Fruit fly (Drosophila melanogaster) whole organism, embryonic: ENCODE results near the gene CG34327.
A peak's percentile ranks its signal among the peaks of the same experiment; 100 is the strongest.

ENCODE experiments used
- Abd-B ChIP-seq: fragments of 200-800 bp; sonication (Bioruptor generic); optimal IDR thresholded peaks from 2 replicates; lab custom pipeline; 2018; ENCODE audit warnings: missing biosample characterization, mild to moderate bottlenecking, missing genetic modification characterization, moderate library complexity
- CG10147 ChIP-seq: fragments of 200-800 bp; sonication (Bioruptor generic); optimal IDR thresholded peaks from 2 replicates; lab custom pipeline; 2019; ENCODE audit warnings: missing biosample characterization, mild to moderate bottlenecking, missing genetic modification characterization, moderate library complexity
- CG11093 ChIP-seq: fragments of 200-800 bp; sonication (Bioruptor generic); IDR thresholded peaks from 3 replicates; pipeline ENCODE4 v1.3.6; 2022; ENCODE audit warnings: missing biosample characterization, missing genetic modification characterization
- CG11247 ChIP-seq: fragments of 200-800 bp; sonication (Bioruptor generic); IDR thresholded peaks from 2 replicates; pipeline ENCODE4 v1.3.6; 2022; ENCODE audit warnings: missing biosample characterization, missing genetic modification characterization
- CG12071 ChIP-seq: fragments of 200-800 bp; sonication (Bioruptor generic); optimal IDR thresholded peaks from 3 replicates; lab custom pipeline; 2018; ENCODE audit warnings: missing biosample characterization, mild to moderate bottlenecking, missing genetic modification characterization
- CG12391 ChIP-seq: fragments of 200-800 bp; sonication (Bioruptor generic); optimal IDR thresholded peaks from 3 replicates; lab custom pipeline; 2018; ENCODE audit warnings: missing biosample characterization, mild to moderate bottlenecking, missing genetic modification characterization, moderate library complexity
- CG12942 ChIP-seq: fragments of 200-800 bp; sonication (Bioruptor generic); optimal IDR thresholded peaks from 3 replicates; lab custom pipeline; 2016; ENCODE audit warnings: missing biosample characterization, missing genetic modification characterization
- CG14710 ChIP-seq: fragments of 200-800 bp; sonication (Bioruptor generic); optimal IDR thresholded peaks from 3 replicates; lab custom pipeline; 2019; ENCODE audit warnings: missing biosample characterization, mild to moderate bottlenecking, missing genetic modification characterization, moderate library complexity
- CG14860 ChIP-seq: fragments of 200-800 bp; sonication (Bioruptor generic); IDR thresholded peaks from 3 replicates; pipeline ENCODE4 v1.3.6; 2022; ENCODE audit warnings: missing biosample characterization, missing genetic modification characterization; ENCODE audit not compliant: partially characterized antibody
- CG15073 ChIP-seq: fragments of 200-800 bp; sonication (Bioruptor generic); optimal IDR thresholded peaks from 2 replicates; lab custom pipeline; 2016; ENCODE audit warnings: missing biosample characterization, missing genetic modification characterization
- CG16779 ChIP-seq: fragments of 200-800 bp; sonication (Bioruptor generic); IDR thresholded peaks from 2 replicates; pipeline ENCODE4 v1.3.6; 2022; ENCODE audit warnings: missing biosample characterization, missing genetic modification characterization
- CG16813 ChIP-seq: fragments of 200-800 bp; sonication (Bioruptor generic); IDR thresholded peaks from 3 replicates; pipeline ENCODE4 v1.3.6; 2022; ENCODE audit warnings: missing biosample characterization, missing genetic modification characterization; ENCODE audit not compliant: partially characterized antibody
- CG17568 ChIP-seq: fragments of 200-800 bp; sonication (Bioruptor generic); optimal IDR thresholded peaks from 2 replicates; lab custom pipeline; 2018; ENCODE audit warnings: missing biosample characterization, mild to moderate bottlenecking, missing genetic modification characterization, moderate library complexity
- CG17802 ChIP-seq: fragments of 200-800 bp; sonication (Bioruptor generic); optimal IDR thresholded peaks from 2 replicates; lab custom pipeline; 2018; ENCODE audit warnings: missing biosample characterization, mild to moderate bottlenecking, missing genetic modification characterization, moderate library complexity
- CG17829 ChIP-seq: fragments of 200-800 bp; optimal IDR thresholded peaks from 2 replicates; lab custom pipeline; 2019; ENCODE audit warnings: missing biosample characterization, mild to moderate bottlenecking, missing genetic modification characterization, moderate library complexity
- CG18011 ChIP-seq: fragments of 200-800 bp; sonication (Bioruptor generic); optimal IDR thresholded peaks from 2 replicates; lab custom pipeline; 2017; ENCODE audit warnings: missing biosample characterization, missing genetic modification characterization, mild to moderate bottlenecking, moderate library complexity, missing genotype
- CG2199 ChIP-seq: fragments of 200-800 bp; sonication (Bioruptor generic); IDR thresholded peaks from 3 replicates; pipeline ENCODE4 v1.3.6; 2022; ENCODE audit warnings: missing biosample characterization, missing genetic modification characterization
- CG31224 ChIP-seq: fragments of 200-800 bp; sonication (Bioruptor generic); IDR thresholded peaks from 2 replicates; pipeline ENCODE4 v1.3.6; 2022; ENCODE audit warnings: missing biosample characterization, missing genetic modification characterization
- CG3163 ChIP-seq: fragments of 200-800 bp; sonication (Bioruptor generic); optimal IDR thresholded peaks from 3 replicates; lab custom pipeline; 2016; ENCODE audit warnings: missing biosample characterization, missing genetic modification characterization
- CG34422 ChIP-seq: fragments of 200-800 bp; sonication (Bioruptor generic); IDR thresholded peaks from 3 replicates; pipeline ENCODE4 v1.3.6; 2022; ENCODE audit warnings: missing biosample characterization, missing genetic modification characterization
- CG3995 ChIP-seq: fragments of 200-800 bp; sonication (Bioruptor generic); optimal IDR thresholded peaks from 3 replicates; lab custom pipeline; 2016; ENCODE audit warnings: missing biosample characterization, missing genetic modification characterization
- CG6654 ChIP-seq: fragments of 200-800 bp; sonication (Bioruptor generic); optimal IDR thresholded peaks from 2 replicates; lab custom pipeline; 2017; ENCODE audit warnings: missing biosample characterization, mild to moderate bottlenecking, missing genetic modification characterization
- CG8359 ChIP-seq: fragments of 200-800 bp; sonication (Bioruptor generic); optimal IDR thresholded peaks from 2 replicates; lab custom pipeline; 2017; ENCODE audit warnings: missing biosample characterization, mild to moderate bottlenecking, missing genetic modification characterization, borderline replicate concordance
- CTCF ChIP-seq: fragments of 200-800 bp; sonication (Bioruptor generic); optimal IDR thresholded peaks from 2 replicates; lab custom pipeline; 2017; ENCODE audit warnings: missing biosample characterization, mild to moderate bottlenecking, missing genetic modification characterization, moderate library complexity
- Hand ChIP-seq: fragments of 200-800 bp; sonication (Bioruptor generic); optimal IDR thresholded peaks from 2 replicates; lab custom pipeline; 2017; ENCODE audit warnings: mild to moderate bottlenecking, missing biosample characterization, missing genetic modification reagents, missing genetic modification characterization
- Hr39 ChIP-seq: fragments of >200 bp; optimal IDR thresholded peaks from 2 replicates; lab custom pipeline; 2017
- Mrtf ChIP-seq: fragments of 200-800 bp; sonication (Bioruptor generic); IDR thresholded peaks from 3 replicates; pipeline ENCODE4 v1.3.6; 2022; ENCODE audit warnings: missing biosample characterization, missing genetic modification characterization
- Sox100B ChIP-seq: fragments of 200-800 bp; sonication (Bioruptor generic); optimal IDR thresholded peaks from 3 replicates; lab custom pipeline; 2018; ENCODE audit warnings: missing biosample characterization, mild to moderate bottlenecking, missing genetic modification characterization
- Vsx1 ChIP-seq: fragments of 200-800 bp; sonication (Bioruptor generic); optimal IDR thresholded peaks from 2 replicates; lab custom pipeline; 2017; ENCODE audit warnings: missing biosample characterization, mild to moderate bottlenecking, missing genetic modification characterization, missing genetic modification reagents
- ac ChIP-seq: fragments of 200-800 bp; sonication (Bioruptor generic); optimal IDR thresholded peaks from 3 replicates; lab custom pipeline; 2017; ENCODE audit warnings: missing biosample characterization, mild to moderate bottlenecking, missing genetic modification characterization
- bsh ChIP-seq, 2 experiments: fragments of 200-800 bp; sonication (Bioruptor generic); optimal IDR thresholded peaks; 2 replicates each; lab custom pipeline; 2017 to 2018; ENCODE audit warnings: mild to moderate bottlenecking in 2 of 2, missing biosample characterization in 2 of 2, missing genetic modification characterization in 2 of 2, moderate library complexity in 1 of 2
- chif ChIP-seq, 2 experiments: fragments of 200-800 bp; sonication (Bioruptor generic); optimal IDR thresholded peaks; 3 replicates each; lab custom pipeline; 2016; ENCODE audit warnings: missing biosample characterization in 2 of 2, missing genetic modification characterization in 2 of 2
- da ChIP-seq: fragments of 200-800 bp; sonication (Bioruptor generic); optimal IDR thresholded peaks from 2 replicates; lab custom pipeline; 2016; ENCODE audit warnings: missing biosample characterization, missing genetic modification characterization
- fu2 ChIP-seq: fragments of 200-800 bp; sonication (Bioruptor generic); optimal IDR thresholded peaks from 2 replicates; lab custom pipeline; 2016; ENCODE audit warnings: missing biosample characterization, missing genetic modification characterization
- gro ChIP-seq: fragments of 200-800 bp; sonication (Bioruptor generic); optimal IDR thresholded peaks from 2 replicates; lab custom pipeline; 2016; ENCODE audit warnings: missing biosample characterization, missing genetic modification characterization
- gsb-n ChIP-seq: fragments of 200-800 bp; sonication (Bioruptor generic); optimal IDR thresholded peaks from 3 replicates; lab custom pipeline; 2018; ENCODE audit warnings: missing biosample characterization, mild to moderate bottlenecking, missing genetic modification characterization
- her ChIP-seq: fragments of 200-800 bp; sonication (Bioruptor generic); optimal IDR thresholded peaks from 2 replicates; lab custom pipeline; 2016; ENCODE audit warnings: missing biosample characterization, missing genetic modification characterization
- hkb ChIP-seq, 2 experiments: fragments of 200-800 bp in 1 of 2; fragments of >200 bp in 1 of 2; sonication (Bioruptor generic) in 1 of 2; IDR thresholded peaks in 1 of 2; optimal IDR thresholded peaks in 1 of 2; 2 replicates each; pipeline versions ENCODE4 v1.3.6 to Lab custom; 2017 to 2022; ENCODE audit warnings: missing biosample characterization in 1 of 2, missing genetic modification characterization in 1 of 2
- insv ChIP-seq, 2 experiments: fragments of 200-800 bp; sonication (Bioruptor generic); optimal IDR thresholded peaks; 3 replicates each; lab custom pipeline; 2016 to 2018; ENCODE audit warnings: missing biosample characterization in 2 of 2, missing genetic modification characterization in 2 of 2
- jing ChIP-seq: fragments of 200-800 bp; sonication (Bioruptor generic); optimal IDR thresholded peaks from 2 replicates; lab custom pipeline; 2018; ENCODE audit warnings: missing biosample characterization, mild to moderate bottlenecking, missing genetic modification characterization
- knrl ChIP-seq: fragments of 200-800 bp; sonication (Bioruptor generic); IDR thresholded peaks from 3 replicates; pipeline ENCODE4 v1.3.6; 2022; ENCODE audit warnings: missing biosample characterization, missing genetic modification characterization; ENCODE audit not compliant: partially characterized antibody
- lov ChIP-seq, 2 experiments: fragments of 200-800 bp in 1 of 2; fragments of >200 bp in 1 of 2; sonication (Bioruptor generic) in 1 of 2; IDR thresholded peaks in 1 of 2; optimal IDR thresholded peaks in 1 of 2; 2 replicates in 1 of 2; 3 replicates in 1 of 2; pipeline versions ENCODE4 v1.3.6 to Lab custom; 2017 to 2022; ENCODE audit warnings: missing biosample characterization in 1 of 2, missing genetic modification characterization in 1 of 2
- prd ChIP-seq, 3 experiments: fragments of >200 bp in 2 of 3; fragments of 200-800 bp in 1 of 3; sonication (Bioruptor generic) in 1 of 3; optimal IDR thresholded peaks in 2 of 3; IDR thresholded peaks in 1 of 3; 2 replicates in 2 of 3; 3 replicates in 1 of 3; pipeline versions ENCODE4 v1.3.6 to Lab custom; 2017 to 2022; ENCODE audit warnings: missing biosample characterization in 1 of 3, missing genetic modification characterization in 1 of 3
- rib ChIP-seq: fragments of 200-800 bp; sonication (Bioruptor generic); IDR thresholded peaks from 2 replicates; pipeline ENCODE4 v1.3.6; 2022; ENCODE audit warnings: missing biosample characterization, missing genetic modification characterization
- salm ChIP-seq: fragments of 200-800 bp; sonication (Bioruptor generic); optimal IDR thresholded peaks from 2 replicates; lab custom pipeline; 2018; ENCODE audit warnings: missing biosample characterization, mild to moderate bottlenecking, missing genetic modification characterization
- sens ChIP-seq: fragments of 200-800 bp; sonication (Bioruptor generic); peaks from one replicate; lab custom pipeline; 2016; ENCODE audit warnings: missing biosample characterization, missing genetic modification characterization
- sens-2 ChIP-seq: fragments of 200-800 bp; sonication (Bioruptor generic); IDR thresholded peaks from 2 replicates; pipeline ENCODE4 v1.3.6; 2022; ENCODE audit warnings: missing biosample characterization, missing genetic modification characterization
- sim ChIP-seq: fragments of 200-800 bp; sonication (Bioruptor generic); IDR thresholded peaks from 2 replicates; pipeline ENCODE4 v1.3.6; 2022; ENCODE audit warnings: missing biosample characterization, missing genetic modification characterization
- usp ChIP-seq: fragments of >200 bp; optimal IDR thresholded peaks from 2 replicates; lab custom pipeline; 2017; ENCODE audit warnings: missing biosample characterization, missing genetic modification characterization
- wdn ChIP-seq: fragments of 200-800 bp; sonication (Bioruptor generic); IDR thresholded peaks from 2 replicates; pipeline ENCODE4 v1.3.6; 2022; ENCODE audit warnings: missing biosample characterization, missing genetic modification characterization

CG34327 gene

DNA sequence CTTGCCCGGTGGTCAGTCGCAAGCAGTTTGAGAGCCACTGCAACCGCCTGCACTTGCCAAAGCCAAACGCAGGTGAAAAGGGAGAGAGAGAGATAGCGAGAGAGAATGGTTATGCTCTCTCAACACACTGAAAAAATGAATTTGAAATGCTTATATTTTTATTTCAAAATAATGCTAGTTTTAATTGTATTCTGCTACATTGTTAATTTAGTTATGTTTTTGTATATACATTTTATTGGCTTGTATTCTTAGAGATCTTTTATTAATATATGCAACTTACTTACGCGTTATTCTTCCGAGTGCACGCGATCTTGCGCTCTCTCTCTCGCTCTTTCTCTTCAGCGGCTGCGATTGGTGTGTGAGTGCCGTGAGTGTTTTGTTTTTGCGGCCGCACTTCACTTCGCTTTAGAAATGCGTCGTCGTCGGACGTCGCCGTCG, 45.1 kb downstream of the CG34327 start (continued):
- TF ChIP-seq Abd-B (GFP tag; lab: Kevin White, UChicago), result no peak
- TF ChIP-seq CG17802 (tag; lab: Kevin White, UChicago), result peak; percentile 81
- TF ChIP-seq jing (GFP tag; lab: Kevin White, UChicago), result no peak
- TF ChIP-seq hkb (optimal IDR thresholded peaks at IDR 0.05; lab: Kevin White, UChicago), result no peak
- TF ChIP-seq hkb (GFP tag; IDR thresholded peaks at IDR 0.05; lab: Robert Waterston, UW), result peak; percentile 99
- no peak for TF ChIP-seq CG14860 (GFP tag; lab: Robert Waterston, UW)
- no peak for TF ChIP-seq CG12942 (GFP tag; lab: Kevin White, UChicago)
- no peak for TF ChIP-seq CG12391
- no peak for TF ChIP-seq CG18011
- TF ChIP-seq Vsx1 (GFP tag; lab: Kevin White, UChicago), result peak; percentile 40
- TF ChIP-seq CG11093 (GFP tag; lab: Robert Waterston, UW), result peak; percentile 98
- TF ChIP-seq CG34422 (GFP tag; lab: Robert Waterston, UW), result peak; percentile 99
- TF ChIP-seq wdn (GFP tag; lab: Robert Waterston, UW), result no peak
- TF ChIP-seq CG11247, result peak; percentile 98
- peak; percentile 47 for TF ChIP-seq her (GFP tag; lab: Kevin White, UChicago)
- peak; percentile 99 for TF ChIP-seq sens (GFP tag; lab: Kevin White, UChicago)
- TF ChIP-seq Mrtf, result peak; percentile 98
- TF ChIP-seq da, result peak; percentile 15
- TF ChIP-seq insv (GFP tag; optimal IDR thresholded peaks at IDR 0.05; lab: Kevin White, UChicago), result peak in 1 of 2 experiments; percentile 40
- TF ChIP-seq CG2199, result peak; percentile 98
- no peak for TF ChIP-seq lov (optimal IDR thresholded peaks at IDR 0.05; lab: Kevin White, UChicago)
- TF ChIP-seq lov (GFP tag; IDR thresholded peaks at IDR 0.05; lab: Robert Waterston, UW), result peak; percentile 98
- peak; percentile 96 for TF ChIP-seq CG10147 (GFP tag; lab: Kevin White, UChicago)
- no peak for TF ChIP-seq CG16813 (GFP tag; lab: Robert Waterston, UW)
- TF ChIP-seq CG14710 (tag; lab: Kevin White, UChicago), result peak; percentile 98
- TF ChIP-seq Sox100B (GFP tag; lab: Kevin White, UChicago), result peak; percentile 98
- TF ChIP-seq CG17568 (GFP tag; lab: Kevin White, UChicago), result no peak
- TF ChIP-seq CG16779, result peak; percentile 91
- peak; percentile 94 for TF ChIP-seq sens-2
- TF ChIP-seq usp (GFP tag; lab: Kevin White, UChicago), result no peak
- TF ChIP-seq CG15073 (GFP tag; lab: Kevin White, UChicago), result no peak
- peak; percentile 18 for TF ChIP-seq CG3163 (GFP tag; lab: Kevin White, UChicago)
- TF ChIP-seq fu2 (GFP tag; lab: Kevin White, UChicago), result no peak
- TF ChIP-seq CG8359 (GFP tag; lab: Kevin White, UChicago), result peak; percentile 93
- TF ChIP-seq ac, result no peak
- TF ChIP-seq CG12071 (GFP tag; lab: Kevin White, UChicago), result peak; percentile 93
- TF ChIP-seq prd (optimal IDR thresholded peaks at IDR 0.05; lab: Kevin White, UChicago), result no peak
- TF ChIP-seq prd (GFP tag; IDR thresholded peaks at IDR 0.05; lab: Robert Waterston, UW), result peak; percentile 99
- TF ChIP-seq Hand, result peak; percentile 74
- TF ChIP-seq CG17829 (tag; lab: Kevin White, UChicago), result peak; percentile 99
- TF ChIP-seq CG31224 (GFP tag; lab: Robert Waterston, UW), result peak; percentile 95
- no peak for TF ChIP-seq bsh (GFP tag; optimal IDR thresholded peaks at IDR 0.05; lab: Kevin White, UChicago)
- TF ChIP-seq gro (GFP tag; lab: Kevin White, UChicago), result peak; percentile 95
- TF ChIP-seq knrl (GFP tag; lab: Robert Waterston, UW), result no peak
- TF ChIP-seq Hr39 (lab: Kevin White, UChicago), result no peak
- TF ChIP-seq sim (GFP tag; lab: Robert Waterston, UW), result peak; percentile 99
- peak; percentile 95 for TF ChIP-seq CG6654
- no peak for TF ChIP-seq salm (tag; lab: Kevin White, UChicago)
- TF ChIP-seq CG3995 (GFP tag; lab: Kevin White, UChicago), result peak; percentile 75
- peak in 1 of 2 experiments; percentile 86 for TF ChIP-seq chif (GFP tag; optimal IDR thresholded peaks at IDR 0.05; lab: Kevin White, UChicago)
- TF ChIP-seq gsb-n (tag; lab: Kevin White, UChicago), result no peak
- peak; percentile 62 for TF ChIP-seq CTCF (GFP tag; lab: Kevin White, UChicago)
- TF ChIP-seq rib, result peak; percentile 96
